Worm (Caenorhabditis elegans): ENCODE results near the gene act-2.

Gene act-2

DNA sequence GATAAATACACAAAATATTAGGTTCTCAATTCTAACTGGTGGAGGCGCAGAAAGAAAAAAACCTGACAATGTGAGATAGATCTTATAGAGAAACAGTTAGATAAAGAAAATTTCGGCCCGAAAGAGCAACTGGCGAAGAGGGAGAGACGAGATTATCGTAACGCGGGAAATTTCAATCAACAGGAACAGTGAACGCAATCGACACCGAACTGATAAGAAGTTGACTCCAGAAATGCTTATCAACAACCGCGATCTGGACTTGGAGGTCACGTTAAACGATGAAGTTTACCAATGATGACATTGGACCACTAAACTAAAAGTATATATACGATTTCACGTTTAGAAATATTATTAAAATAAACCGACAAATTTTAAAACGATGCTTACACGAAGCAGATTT is 1.6 kb downstream of the act-2 start (continued):
- TF ChIP-seq snpc-4 (GFP tag; optimal IDR thresholded peaks at IDR 0.05) (peak; percentile 28), snpc-4 (tag; optimal IDR thresholded peaks at IDR 0.05) (peak in 3 of 4 experiments; percentile 50 to 52 (median 50)), nfya-1 (tag; optimal IDR thresholded peaks at IDR 0.05; ENCODE audit: borderline replicate concordance, insufficient read depth) (no peak), hlh-12 (tag; optimal IDR thresholded peaks at IDR 0.05) (no peak), ztf-22 (GFP tag; optimal IDR thresholded peaks at IDR 0.05) (no peak), K11D2.4 (GFP tag; IDR thresholded peaks at IDR 0.05) (0 out of 2 replicates have a peak, but pooled peaks have one; percentile 20), F39B2.1 (GFP tag; IDR thresholded peaks at IDR 0.05) (peak; percentile 87), B0336.3 (GFP tag; IDR thresholded peaks at IDR 0.05) (peak; percentile 93), zim-3 (tag; optimal IDR thresholded peaks at IDR 0.05) (peak; percentile 47), efl-1 (GFP tag; optimal IDR thresholded peaks at IDR 0.05) (no peak), nhr-179 (tag; optimal IDR thresholded peaks at IDR 0.05) (peak; percentile 2), lin-35 (GFP tag; optimal IDR thresholded peaks at IDR 0.05) (peak in 1 of 3 experiments; percentile 81), gei-17 (GFP tag; optimal IDR thresholded peaks at IDR 0.05) (no peak), akir-1 (GFP tag; optimal IDR thresholded peaks at IDR 0.05) (no peak), B0035.1 (tag; optimal IDR thresholded peaks at IDR 0.05) (peak; percentile 24), ztf-3 (GFP tag; optimal IDR thresholded peaks at IDR 0.05) (no peak), hsf-1 (GFP tag; IDR thresholded peaks at IDR 0.05) (peak; percentile 86), T26A5.8 (tag; optimal IDR thresholded peaks at IDR 0.05) (peak; percentile 73), let-526 (GFP tag; IDR thresholded peaks at IDR 0.05) (0 out of 2 replicates have a peak, but pooled peaks have one; percentile 7), unc-130 (GFP tag; optimal IDR thresholded peaks at IDR 0.05) (peak; percentile 64), lir-1 (GFP tag; conservative IDR thresholded peaks at IDR 0.05) (no peak), ekl-4 (GFP tag; IDR thresholded peaks at IDR 0.05) (peak; percentile 95), egrh-3 (GFP tag; IDR thresholded peaks at IDR 0.05) (no peak), mel-28 (tag; optimal IDR thresholded peaks at IDR 0.05; ENCODE audit: borderline replicate concordance) (no peak), Y53G8AR.9 (GFP tag; conservative IDR thresholded peaks at IDR 0.05) (peak; percentile 95), ceh-79 (tag; optimal IDR thresholded peaks at IDR 0.05) (no peak), F55B11.4 (tag; optimal IDR thresholded peaks at IDR 0.05; ENCODE audit: borderline replicate concordance, insufficient read depth) (no peak), Y95B8A.8 (GFP tag; IDR thresholded peaks at IDR 0.05) (peak; percentile 64), F57C9.4 (tag; optimal IDR thresholded peaks at IDR 0.05) (no peak), lag-1 (GFP tag; IDR thresholded peaks at IDR 0.05) (no peak), Y56A3A.18 (GFP tag; IDR thresholded peaks at IDR 0.05) (peak; percentile 88), nhr-27 (tag; optimal IDR thresholded peaks at IDR 0.05) (no peak), ztf-25 (GFP tag; IDR thresholded peaks at IDR 0.05) (no peak), ZK185.1 (tag; optimal IDR thresholded peaks at IDR 0.05; ENCODE audit: poor library complexity, severe bottlenecking) (peak; percentile 43), F57A8.1 (GFP tag; optimal IDR thresholded peaks at IDR 0.05) (no peak), bed-2 (GFP tag; IDR thresholded peaks at IDR 0.05) (0 out of 2 replicates have a peak, but pooled peaks have one; percentile 48), dpl-1 (GFP tag; optimal IDR thresholded peaks at IDR 0.05) (no peak), tbx-9 (tag; optimal IDR thresholded peaks at IDR 0.05; ENCODE audit: borderline replicate concordance) (no peak), T07F8.4 (tag; optimal IDR thresholded peaks at IDR 0.05) (peak; percentile 81), lin-26 (GFP tag; IDR thresholded peaks at IDR 0.05) (peak; percentile 73; the same call in 1 of the 2 replicates), fkh-3 (tag; optimal IDR thresholded peaks at IDR 0.05) (no peak), aptf-2 (GFP tag; conservative IDR thresholded peaks at IDR 0.05) (no peak), C17E4.6 (GFP tag; IDR thresholded peaks at IDR 0.05) (peak; percentile 57), snpc-1.1 (tag; optimal IDR thresholded peaks at IDR 0.05; ENCODE audit: insufficient read depth) (no peak), dpff-1 (tag; optimal IDR thresholded peaks at IDR 0.05) (no peak), snpc-3.4 (tag; optimal IDR thresholded peaks at IDR 0.05) (peak; percentile 81), egl-44 (GFP tag; IDR thresholded peaks at IDR 0.05) (0 out of 2 replicates have a peak, but pooled peaks have one; percentile 28), xnd-1 (tag; optimal IDR thresholded peaks at IDR 0.05) (peak; percentile 9)

Measured in whole organism, young adult.